Worm (Caenorhabditis elegans): ENCODE measurements around the gene nhr-232.

ce11 chrV:10229222-10229879, 26.6 kb upstream of the nhr-232 start, which contains the start of the genes pyt-1 and fipr-7:
- TF ChIP-seq sea-1 (GFP tag; conservative IDR thresholded peaks at IDR 0.05) (no peak), ama-1 (optimal IDR thresholded peaks at IDR 0.05) (no peak), B0310.2 (tag; optimal IDR thresholded peaks at IDR 0.05) (no peak), flt-1 (GFP tag; IDR thresholded peaks at IDR 0.05) (no peak), tbx-37 (GFP tag; conservative IDR thresholded peaks at IDR 0.05) (no peak), ceh-13 (GFP tag; optimal IDR thresholded peaks at IDR 0.05) (no peak), hnd-1 (tag; optimal IDR thresholded peaks at IDR 0.05) (no peak), hmbx-1 (tag; optimal IDR thresholded peaks at IDR 0.05) (no peak), hmg-4 (GFP tag; optimal IDR thresholded peaks at IDR 0.05) (no peak)
